Worm (Caenorhabditis elegans) whole organism, L4/young adult: ENCODE data around the gene cest-13.

Experiments
- W03F9.2 ChIP-seq: fragments of 150-350 bp; optimal IDR thresholded peaks from 2 replicates; lab custom pipeline; 2014; ENCODE audit warnings: missing biosample characterization, missing genetic modification characterization
- dao-5 ChIP-seq: sonication (generic microtip); optimal IDR thresholded peaks from 2 replicates; lab custom pipeline; 2016; ENCODE audit warnings: missing genotype, missing genetic modification characterization, moderate library complexity, missing compliant biosample characterization
- him-1 ChIP-seq: sonication (generic microtip); optimal IDR thresholded peaks from 2 replicates; lab custom pipeline; 2016; ENCODE audit warnings: missing genotype, missing genetic modification reagents, missing genetic modification characterization, missing compliant biosample characterization

Gene cest-13

ce11 chrX:13772734-13773133 lies 12.7 kb downstream of the cest-13 start:
- TF ChIP-seq dao-5 (no peak), him-1 (tag; lab: Kevin White, UChicago) (no peak), W03F9.2 (tag; lab: Kevin White, UChicago) (no peak)

- no peak for TF ChIP-seq W03F9.2 (tag; lab: Kevin White, UChicago)
- TF ChIP-seq him-1 (tag; lab: Kevin White, UChicago), result no peak
- no peak for TF ChIP-seq dao-5
Observed at ce11 chrX:13774144-13774543, 14.1 kb downstream of the cest-13 start.

DNA sequence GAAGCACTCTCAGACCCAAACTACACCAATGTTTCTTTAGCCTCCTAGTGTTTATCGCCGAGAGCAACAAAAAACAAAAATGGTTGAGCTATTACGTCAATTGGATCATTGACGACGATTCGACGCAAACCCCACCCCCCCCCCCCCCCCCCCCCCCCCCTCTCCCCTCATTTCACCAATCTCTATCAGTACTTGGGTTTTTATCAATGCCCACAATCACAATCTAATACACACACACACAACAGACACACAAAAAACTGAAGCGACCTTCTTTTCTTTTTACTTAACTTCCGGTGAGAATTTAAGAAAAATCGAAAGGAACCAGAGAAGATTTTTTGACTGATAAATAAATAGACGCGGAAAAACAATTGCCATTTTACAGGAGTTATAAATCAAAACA lies 15.5 kb downstream of the cest-13 start:
- TF ChIP-seq W03F9.2 (tag; lab: Kevin White, UChicago) (no peak), him-1 (tag; lab: Kevin White, UChicago) (no peak), dao-5 (no peak)

DNA sequence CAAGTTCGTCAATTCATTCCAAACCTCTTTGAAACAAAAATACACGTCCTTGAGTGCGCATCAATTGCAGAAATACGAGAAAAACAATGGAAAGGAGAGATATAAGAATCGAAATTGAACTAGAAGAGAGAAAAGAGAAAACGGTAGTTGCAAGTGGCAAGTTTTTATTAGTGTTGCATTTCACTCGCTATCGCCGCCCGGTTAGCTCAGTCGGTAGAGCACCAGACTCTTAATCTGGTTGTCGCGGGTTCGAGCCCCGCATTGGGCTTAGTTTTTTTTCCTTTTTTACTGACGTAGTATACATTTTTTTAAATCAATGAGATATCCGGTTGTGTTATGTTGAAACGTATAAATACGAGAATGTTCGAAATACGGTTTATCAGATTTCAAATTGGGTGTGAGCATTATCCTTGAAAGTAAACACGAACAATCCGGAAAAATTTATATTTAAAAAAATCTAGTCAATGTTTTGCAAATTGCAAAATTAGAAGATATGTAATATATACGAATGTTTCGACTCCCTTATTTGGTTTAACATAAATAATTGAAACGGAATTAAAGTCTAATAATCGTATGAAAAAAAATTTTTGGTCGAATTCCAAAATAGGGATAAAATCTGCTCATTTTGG lies 21.5 kb downstream of the cest-13 start:
- no peak for TF ChIP-seq dao-5
- TF ChIP-seq him-1 (tag; lab: Kevin White, UChicago), result no peak
- TF ChIP-seq W03F9.2 (tag; lab: Kevin White, UChicago), result no peak

ce11 chrX:13782074-13782462 lies 22.0 kb downstream of the cest-13 start:
- TF ChIP-seq W03F9.2 (tag; lab: Kevin White, UChicago) (no peak), him-1 (tag; lab: Kevin White, UChicago) (no peak), dao-5 (no peak)

DNA sequence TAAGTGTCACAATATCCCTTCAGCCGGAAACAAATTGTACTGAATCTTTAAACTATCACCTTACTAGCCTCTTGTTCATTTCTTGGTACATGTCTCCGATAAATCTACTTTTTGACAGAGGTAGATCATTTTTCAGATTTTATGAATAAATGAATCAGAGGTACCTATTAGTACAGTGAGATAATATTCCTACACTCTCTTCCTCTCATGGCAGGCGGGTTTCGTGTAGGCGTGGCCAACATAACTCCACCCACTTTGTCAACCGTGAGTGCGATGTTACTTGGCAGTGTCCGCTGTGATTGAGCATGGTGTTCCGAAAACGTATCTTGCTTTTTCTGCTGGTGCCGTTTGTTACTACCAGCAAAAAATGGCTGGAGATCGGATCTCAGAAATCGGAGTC lies 25.2 kb downstream of the cest-13 start, which contains the start of gene F55F3.4:
TSS of gene F55F3.4 (plus strand) at position 301 of the 400 bp plus-strand sequence.
- TF ChIP-seq him-1 (tag; lab: Kevin White, UChicago), result no peak
- no peak for TF ChIP-seq W03F9.2 (tag; lab: Kevin White, UChicago)
- no peak for TF ChIP-seq dao-5

DNA sequence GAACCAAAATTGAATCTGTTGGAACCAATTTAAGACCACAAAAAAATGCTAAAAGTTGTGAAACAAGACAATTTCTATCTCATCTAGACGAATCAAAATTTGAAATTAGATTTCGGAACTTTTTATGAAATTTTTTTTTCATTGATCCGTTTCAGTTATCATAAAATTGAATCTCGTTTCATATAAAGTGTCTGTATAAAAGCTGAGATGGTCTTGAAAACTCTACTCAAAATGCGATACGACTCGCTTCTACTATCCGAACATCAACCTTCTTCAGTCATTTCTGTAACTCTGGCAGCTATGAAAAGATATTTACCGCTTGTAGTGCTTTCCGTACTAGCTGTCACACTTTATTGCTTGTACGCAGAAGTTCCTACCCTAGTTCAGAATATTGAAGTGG lies 30.5 kb downstream of the cest-13 start, which contains the start of gene ZK1086.3:
TSS of gene ZK1086.3 (plus strand) at position 301 of the 400 bp plus-strand sequence.
- TF ChIP-seq dao-5 (no peak), W03F9.2 (tag; lab: Kevin White, UChicago) (no peak), him-1 (tag; lab: Kevin White, UChicago) (no peak)

- TF ChIP-seq W03F9.2 (tag; lab: Kevin White, UChicago), result no peak
- no peak for TF ChIP-seq him-1 (tag; lab: Kevin White, UChicago)
- no peak for TF ChIP-seq dao-5
Observed at ce11 chrX:13793525-13793924, 33.5 kb downstream of the cest-13 start, which contains the start of gene ZK1086.2. TSS of gene ZK1086.2 (minus strand) at chrX:13793625.

ce11 chrX:13803246-13803645 lies 43.2 kb downstream of the cest-13 start:
- TF ChIP-seq dao-5, result no peak
- no peak for TF ChIP-seq him-1 (tag; lab: Kevin White, UChicago)
- no peak for TF ChIP-seq W03F9.2 (tag; lab: Kevin White, UChicago)

- TF ChIP-seq W03F9.2 (tag; lab: Kevin White, UChicago) (no peak), him-1 (tag; lab: Kevin White, UChicago) (no peak), dao-5 (no peak)
Observed at ce11 chrX:13809773-13810172, 49.7 kb downstream of the cest-13 start, which contains the start of gene obr-3. TSS of gene obr-3 (minus strand) at chrX:13809873.

- TF ChIP-seq him-1 (tag; lab: Kevin White, UChicago) (no peak), W03F9.2 (tag; lab: Kevin White, UChicago) (no peak)
Observed at ce11 chrX:13811156-13811555, 51.1 kb downstream of the cest-13 start.

ce11 chrX:13811929-13812328 lies 51.9 kb downstream of the cest-13 start:
- TF ChIP-seq him-1 (tag; lab: Kevin White, UChicago), result no peak
- no peak for TF ChIP-seq dao-5
- TF ChIP-seq W03F9.2 (tag; lab: Kevin White, UChicago), result no peak
